Worm (Caenorhabditis elegans) whole organism, young adult: ENCODE data around the gene nprl-2.

ENCODE experiments used
- F22D6.2 ChIP-seq: sonication (generic microtip); optimal IDR thresholded peaks from 2 replicates; lab custom pipeline; 2016; ENCODE audit warnings: mild to moderate bottlenecking, missing genetic modification characterization, missing compliant biosample characterization
- F33H1.4 ChIP-seq: fragments of 200-800 bp; sonication (Bioruptor generic); IDR thresholded peaks from 2 replicates; pipeline ENCODE4 v1.3.6; 2022; ENCODE audit warnings: missing genetic modification reagents, missing genetic modification characterization, missing compliant biosample characterization
- F52B5.7 ChIP-seq: sonication (generic microtip); optimal IDR thresholded peaks from 2 replicates; lab custom pipeline; 2016; ENCODE audit warnings: mild to moderate bottlenecking, missing genetic modification characterization, missing compliant biosample characterization
- F57C9.4 ChIP-seq: sonication (generic microtip); optimal IDR thresholded peaks from 2 replicates; lab custom pipeline; 2017; ENCODE audit warnings: mild to moderate bottlenecking, missing genetic modification characterization, missing compliant biosample characterization
- ama-1 ChIP-seq, 3 experiments: fragments of 150-350 bp in 1 of 3; sonication (generic microtip) in 2 of 3; optimal IDR thresholded peaks; 2 replicates each; lab custom pipeline; 2014 to 2018; ENCODE audit warnings: missing biosample characterization in 2 of 3, missing genetic modification characterization in 2 of 3, missing genetic modification reagents in 2 of 3
- attf-6 ChIP-seq: fragments of 200-800 bp; sonication (Bioruptor generic); IDR thresholded peaks from 2 replicates; pipeline ENCODE4 v1.3.6; 2022; ENCODE audit warnings: missing genetic modification reagents, missing genetic modification characterization, missing compliant biosample characterization
- chd-7 ChIP-seq: sonication (generic microtip); optimal IDR thresholded peaks from 2 replicates; lab custom pipeline; 2016; ENCODE audit warnings: mild to moderate bottlenecking, missing genetic modification characterization, moderate library complexity, missing compliant biosample characterization
- dox-1 ChIP-seq: fragments of 200-800 bp; sonication (Bioruptor generic); IDR thresholded peaks from 2 replicates; pipeline ENCODE4 v1.3.6; 2022; ENCODE audit warnings: missing genetic modification reagents, missing genetic modification characterization, missing compliant biosample characterization
- egrh-3 ChIP-seq: fragments of 200-800 bp; sonication (Bioruptor generic); IDR thresholded peaks from 2 replicates; pipeline ENCODE4 v1.3.6; 2022; ENCODE audit warnings: missing genetic modification reagents, missing genetic modification characterization, missing compliant biosample characterization
- gei-17 ChIP-seq: fragments of 200-800 bp; sonication (Bioruptor generic); optimal IDR thresholded peaks from 2 replicates; lab custom pipeline; 2018; ENCODE audit warnings: mild to moderate bottlenecking, missing genetic modification characterization, missing compliant biosample characterization
- let-607 ChIP-seq, 2 experiments: fragments of 200-800 bp in 1 of 2; sonication (Bioruptor generic) in 1 of 2; sonication (generic microtip) in 1 of 2; optimal IDR thresholded peaks; 2 replicates each; lab custom pipeline; 2016 to 2018; ENCODE audit warnings: mild to moderate bottlenecking in 2 of 2, missing compliant biosample characterization in 2 of 2, missing genetic modification characterization in 2 of 2, moderate library complexity in 2 of 2, missing genotype in 1 of 2
- nhr-80 ChIP-seq: sonication (generic microtip); optimal IDR thresholded peaks from 2 replicates; lab custom pipeline; 2016; ENCODE audit warnings: missing genetic modification characterization, missing compliant biosample characterization
- sdz-38 ChIP-seq: sonication (generic microtip); optimal IDR thresholded peaks from 2 replicates; lab custom pipeline; 2016; ENCODE audit warnings: missing genotype, missing genetic modification characterization, missing compliant biosample characterization
- tlf-1 ChIP-seq: fragments of 200-800 bp; sonication (Bioruptor generic); optimal IDR thresholded peaks from 2 replicates; lab custom pipeline; 2018; ENCODE audit warnings: mild to moderate bottlenecking, missing genetic modification characterization, missing compliant biosample characterization

DNA sequence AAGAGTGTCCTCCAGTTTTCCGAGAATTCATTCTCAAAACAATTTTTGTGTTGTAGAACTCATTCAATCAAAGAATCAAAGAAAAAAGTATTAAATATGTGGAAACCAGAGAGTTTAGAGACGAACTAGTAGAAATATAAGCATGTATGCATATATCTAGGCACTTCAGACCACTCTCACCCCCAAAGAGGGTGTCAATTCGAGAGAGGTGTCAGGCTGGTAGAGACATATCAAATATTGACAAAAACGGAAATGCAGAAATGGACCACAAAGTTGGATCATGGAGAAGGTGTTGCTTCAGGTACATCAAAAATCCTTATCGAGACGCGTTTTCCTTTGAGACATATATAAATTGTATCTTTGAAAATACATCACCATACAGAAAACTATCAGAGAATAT is 32.9 kb upstream of the nprl-2 start:
- TF ChIP-seq dox-1 (GFP tag; lab: Robert Waterston, UW) (no peak), sdz-38 (no peak), gei-17 (no peak), F52B5.7 (tag; lab: Kevin White, UChicago) (no peak), F33H1.4 (GFP tag; lab: Robert Waterston, UW) (no peak), chd-7 (no peak), let-607 (tag; optimal IDR thresholded peaks at IDR 0.05; lab: Kevin White, UChicago) (no peak), attf-6 (GFP tag; lab: Robert Waterston, UW) (no peak), tlf-1 (GFP tag; lab: Kevin White, UChicago) (no peak), F22D6.2 (tag; lab: Kevin White, UChicago) (no peak), egrh-3 (no peak), nhr-80 (tag; lab: Kevin White, UChicago) (no peak), ama-1 (optimal IDR thresholded peaks at IDR 0.05; lab: Kevin White, UChicago) (no peak), ama-1 (GFP tag; optimal IDR thresholded peaks at IDR 0.05; lab: Kevin White, UChicago) (no peak), F57C9.4 (tag; lab: Kevin White, UChicago) (no peak)
